Worm (Caenorhabditis elegans): ENCODE data around the gene srx-54.
A peak's percentile ranks its signal among the peaks of the same experiment; 100 is the strongest.

The srx-54 gene

ce11 chrV:17000635-17001034 lies 25.6 kb downstream of the srx-54 start:
- TF ChIP-seq nhr-129 (tag; optimal IDR thresholded peaks at IDR 0.05) (no peak), crh-2 (tag; optimal IDR thresholded peaks at IDR 0.05) (no peak), egl-27 (tag; optimal IDR thresholded peaks at IDR 0.05) (no peak), sem-4 (tag; optimal IDR thresholded peaks at IDR 0.05) (no peak), lin-39 (tag; optimal IDR thresholded peaks at IDR 0.05) (no peak), snpc-4 (tag; optimal IDR thresholded peaks at IDR 0.05) (no peak), C34F6.9 (tag; optimal IDR thresholded peaks at IDR 0.05) (no peak), nhr-77 (tag; optimal IDR thresholded peaks at IDR 0.05) (no peak), nhr-12 (tag; optimal IDR thresholded peaks at IDR 0.05) (no peak)

ce11 chrV:17001167-17001566 lies 26.1 kb downstream of the srx-54 start, which contains the start of gene sri-9:
Gene sri-9 (plus strand): TSS chrV:17001467.
- TF ChIP-seq Y55F3AM.14 (GFP tag; optimal IDR thresholded peaks at IDR 0.05), result no peak
- TF ChIP-seq crh-2 (tag; optimal IDR thresholded peaks at IDR 0.05), result no peak
- TF ChIP-seq ama-1 (optimal IDR thresholded peaks at IDR 0.05), result no peak
- TF ChIP-seq snpc-4 (tag; optimal IDR thresholded peaks at IDR 0.05), result no peak
- TF ChIP-seq nhr-25 (tag; optimal IDR thresholded peaks at IDR 0.05), result no peak
- no peak for TF ChIP-seq dmd-4 (tag; optimal IDR thresholded peaks at IDR 0.05)
- no peak for TF ChIP-seq nhr-12 (tag; optimal IDR thresholded peaks at IDR 0.05)
- TF ChIP-seq sma-3 (GFP tag; optimal IDR thresholded peaks at IDR 0.05), result no peak
- no peak for TF ChIP-seq peb-1 (tag; optimal IDR thresholded peaks at IDR 0.05)
- TF ChIP-seq blmp-1 (tag; optimal IDR thresholded peaks at IDR 0.05; ENCODE audit: insufficient read depth), result no peak
- no peak for TF ChIP-seq nhr-23 (tag; optimal IDR thresholded peaks at IDR 0.05)
- TF ChIP-seq skn-1 (tag; optimal IDR thresholded peaks at IDR 0.05), result no peak

ce11 chrV:17005189-17005588 lies 30.2 kb downstream of the srx-54 start, which contains the start of gene srh-131:
Gene srh-131 (plus strand): TSS chrV:17005489.
- TF ChIP-seq ztf-4 (tag; optimal IDR thresholded peaks at IDR 0.05) (no peak), egl-27 (tag; optimal IDR thresholded peaks at IDR 0.05) (no peak), ztf-1 (GFP tag; conservative IDR thresholded peaks at IDR 0.05) (no peak), mab-5 (tag; optimal IDR thresholded peaks at IDR 0.05) (no peak), fos-1 (tag; optimal IDR thresholded peaks at IDR 0.05) (no peak)

ce11 chrV:17008302-17008701 lies 33.3 kb downstream of the srx-54 start, which contains the start of gene sri-69:
Gene sri-69 (minus strand): TSS chrV:17008402.
- TF ChIP-seq alr-1 (tag; optimal IDR thresholded peaks at IDR 0.05) (no peak), ztf-1 (GFP tag; conservative IDR thresholded peaks at IDR 0.05) (no peak), mab-5 (tag; optimal IDR thresholded peaks at IDR 0.05) (no peak), dmd-4 (tag; optimal IDR thresholded peaks at IDR 0.05) (no peak), sma-9 (GFP tag; optimal IDR thresholded peaks at IDR 0.05) (no peak), sma-9 (tag; optimal IDR thresholded peaks at IDR 0.05) (no peak), unc-55 (GFP tag; optimal IDR thresholded peaks at IDR 0.05) (no peak), egl-27 (tag; optimal IDR thresholded peaks at IDR 0.05) (no peak), sma-3 (GFP tag; optimal IDR thresholded peaks at IDR 0.05) (no peak), nhr-25 (tag; optimal IDR thresholded peaks at IDR 0.05) (no peak), F13H6.1 (tag; optimal IDR thresholded peaks at IDR 0.05) (no peak), nhr-21 (tag; optimal IDR thresholded peaks at IDR 0.05) (no peak), sem-4 (tag; optimal IDR thresholded peaks at IDR 0.05) (no peak), mbf-1 (tag; optimal IDR thresholded peaks at IDR 0.05) (no peak)

ce11 chrV:17009342-17010064 lies 34.5 kb downstream of the srx-54 start, which contains the start of the genes clc-12 and clec-240:
Gene clc-12 (minus strand): TSS chrV:17009388.
Gene clec-240 (plus strand): TSS chrV:17010014.
- TF ChIP-seq fos-1 (tag; optimal IDR thresholded peaks at IDR 0.05), result peak; percentile 49
- no peak for TF ChIP-seq ztf-1 (GFP tag; conservative IDR thresholded peaks at IDR 0.05)
- no peak for TF ChIP-seq R02D3.7 (tag; optimal IDR thresholded peaks at IDR 0.05)
- TF ChIP-seq nhr-10 (tag; optimal IDR thresholded peaks at IDR 0.05), result no peak

- TF ChIP-seq mbf-1 (tag; optimal IDR thresholded peaks at IDR 0.05), result no peak
- TF ChIP-seq mdl-1 (tag; optimal IDR thresholded peaks at IDR 0.05), result no peak
- TF ChIP-seq lsy-2 (tag; optimal IDR thresholded peaks at IDR 0.05), result no peak
- TF ChIP-seq ztf-1 (GFP tag; conservative IDR thresholded peaks at IDR 0.05), result no peak
- no peak for TF ChIP-seq zag-1 (tag; optimal IDR thresholded peaks at IDR 0.05)
- no peak for TF ChIP-seq lin-13 (GFP tag; optimal IDR thresholded peaks at IDR 0.05)
- no peak for TF ChIP-seq nhr-10 (tag; optimal IDR thresholded peaks at IDR 0.05)
- no peak for TF ChIP-seq R02D3.7 (tag; optimal IDR thresholded peaks at IDR 0.05)
- TF ChIP-seq gmeb-1 (tag; optimal IDR thresholded peaks at IDR 0.05), result no peak
- TF ChIP-seq ZK546.5 (tag; optimal IDR thresholded peaks at IDR 0.05), result no peak
- TF ChIP-seq lin-11 (tag; optimal IDR thresholded peaks at IDR 0.05), result no peak
- TF ChIP-seq nhr-11 (tag; optimal IDR thresholded peaks at IDR 0.05), result no peak
- no peak for TF ChIP-seq dmd-4 (tag; optimal IDR thresholded peaks at IDR 0.05)
- TF ChIP-seq nhr-23 (tag; optimal IDR thresholded peaks at IDR 0.05), result no peak
- TF ChIP-seq ztf-11 (tag; optimal IDR thresholded peaks at IDR 0.05), result no peak
- no peak for TF ChIP-seq fos-1 (tag; optimal IDR thresholded peaks at IDR 0.05)
- TF ChIP-seq ama-1 (optimal IDR thresholded peaks at IDR 0.05), result no peak
Observed at ce11 chrV:17013232-17013631, 38.2 kb downstream of the srx-54 start, which contains the start of gene clec-241. Gene clec-241 (minus strand): TSS chrV:17013332.
